Worm (Caenorhabditis elegans): Measurements from ENCODE around the gene kin-9.

- TF ChIP-seq lin-39 (tag; optimal IDR thresholded peaks at IDR 0.05) (no peak), nhr-77 (tag; optimal IDR thresholded peaks at IDR 0.05) (no peak), dmd-4 (tag; optimal IDR thresholded peaks at IDR 0.05) (no peak), zag-1 (tag; optimal IDR thresholded peaks at IDR 0.05) (no peak), egl-27 (tag; optimal IDR thresholded peaks at IDR 0.05) (no peak)
Observed at ce11 chrX:8428319-8428888, 4.1 kb upstream of the kin-9 start, which contains the start of gene F08F1.3.

Measured in whole organism, L2 larva.